Fruit fly (Drosophila melanogaster): ENCODE data around the gene CG32450.

Gene CG32450

dm6 chr3L:22378769-22379168 lies 49.2 kb downstream of the CG32450 start:
- TF ChIP-seq CG17801 (GFP tag; optimal IDR thresholded peaks at IDR 0.05; ENCODE audit: partially characterized antibody) = no peak
